Fruit fly (Drosophila melanogaster) Kc167 (cell line): ENCODE data around the gene Obp19b.

Experiments used
- h ChIP-seq: fragments of >200 bp; optimal IDR thresholded peaks from 3 replicates; lab custom pipeline; 2018; ENCODE audit warnings: missing external identifiers
- psq ChIP-seq: fragments of >200 bp; optimal IDR thresholded peaks from 2 replicates; lab custom pipeline; 2017; ENCODE audit warnings: missing external identifiers

DNA sequence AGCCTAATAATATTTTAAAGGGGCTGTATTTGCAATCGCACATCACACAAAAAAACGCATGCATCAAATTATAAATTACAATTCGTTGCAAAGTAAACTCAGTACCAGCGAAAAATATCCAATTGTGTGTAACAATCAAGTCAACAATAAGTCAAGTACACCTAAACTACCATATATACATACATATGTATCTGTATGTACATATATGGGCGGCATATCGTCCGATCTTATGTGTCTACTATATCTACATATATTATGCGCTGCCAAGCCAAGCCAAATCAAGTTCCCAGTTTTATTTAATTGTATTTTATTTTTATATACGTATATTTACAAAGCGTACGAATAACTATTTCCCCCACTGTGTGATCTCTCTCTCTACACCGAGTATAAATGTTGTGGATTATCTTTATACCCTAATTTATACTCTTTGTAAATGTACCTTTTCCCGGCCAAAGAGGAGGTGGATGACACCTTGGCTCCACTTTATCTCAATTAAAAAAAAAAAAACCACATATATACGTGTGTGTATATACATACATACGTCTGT is 49.9 kb downstream of the Obp19b start:
- TF ChIP-seq h, result no peak
- no peak for TF ChIP-seq psq (lab: Kevin White, UChicago)
